Fruit fly (Drosophila melanogaster) whole organism, pupa: ENCODE data around the gene Cpr78Ca.

Experiments
- CG34367 ChIP-seq: fragments of 200-800 bp; sonication (Bioruptor generic); optimal IDR thresholded peaks from 2 replicates; lab custom pipeline; 2018; ENCODE audit warnings: missing biosample characterization, mild to moderate bottlenecking, missing genetic modification characterization
- EcR ChIP-seq: fragments of 200-800 bp; sonication (Bioruptor generic); optimal IDR thresholded peaks from 3 replicates; lab custom pipeline; 2019; ENCODE audit warnings: missing biosample characterization, missing genetic modification characterization, mild to moderate bottlenecking, moderate library complexity, missing genetic modification reagents
- Pif1B ChIP-seq: fragments of 200-800 bp; sonication (Bioruptor generic); optimal IDR thresholded peaks from 3 replicates; lab custom pipeline; 2016; ENCODE audit warnings: missing biosample characterization, missing genetic modification characterization

DNA sequence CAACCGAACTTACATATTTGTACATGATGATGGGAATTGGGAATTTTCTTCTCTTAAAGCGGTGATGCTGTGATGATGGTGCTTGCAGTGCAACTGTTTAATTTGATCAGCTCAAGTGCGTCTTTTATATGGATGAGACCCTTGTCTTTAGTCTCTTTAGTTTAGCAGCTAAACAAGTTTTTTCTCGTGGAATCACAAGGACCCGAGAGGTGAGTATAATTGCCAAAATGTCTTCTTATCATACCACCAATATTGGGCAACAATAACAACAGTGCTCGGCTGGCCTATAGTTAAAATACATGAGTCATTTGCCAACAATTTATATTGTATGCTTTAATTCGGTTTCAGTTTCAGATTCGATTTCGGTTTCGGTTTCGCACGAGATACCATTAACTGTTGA lies 5.1 kb upstream of the Cpr78Ca start, which contains the start of gene Edg78E:
- TF ChIP-seq Pif1B (GFP tag; lab: Kevin White, UChicago) (no peak), CG34367 (tag; lab: Kevin White, UChicago) (no peak), EcR (GFP tag; lab: Kevin White, UChicago) (no peak)
